Worm (Caenorhabditis elegans) whole organism, L4 larva: ENCODE measurements around the gene txdc-9.
A peak's percentile ranks its signal among the peaks of the same experiment; 100 is the strongest.

ENCODE experiments used
- F26F4.8 ChIP-seq: fragments of 200-800 bp; sonication (Bioruptor generic); conservative IDR thresholded peaks from 2 replicates; pipeline ENCODE4 v1.3.6; 2022; ENCODE audit warnings: missing genetic modification characterization, missing compliant biosample characterization
- F49E8.2 ChIP-seq: sonication (generic microtip); optimal IDR thresholded peaks from 2 replicates; lab custom pipeline; 2016; ENCODE audit warnings: missing compliant biosample characterization, mild to moderate bottlenecking, missing genetic modification characterization, borderline replicate concordance
- Y48G9A.11 ChIP-seq: fragments of 200-800 bp; sonication (Bioruptor generic); IDR thresholded peaks from 2 replicates; pipeline ENCODE4 v1.3.6; 2022; ENCODE audit warnings: missing genetic modification reagents, missing genetic modification characterization, missing compliant biosample characterization
- Y5F2A.4 ChIP-seq: fragments of 200-800 bp; sonication (Bioruptor generic); optimal IDR thresholded peaks from 2 replicates; lab custom pipeline; 2018; ENCODE audit warnings: mild to moderate bottlenecking, missing genetic modification characterization, missing compliant biosample characterization
- Y75B8A.6 ChIP-seq: fragments of 200-800 bp; sonication (Bioruptor generic); IDR thresholded peaks from 2 replicates; pipeline ENCODE4 v1.3.6; 2022; ENCODE audit warnings: missing genetic modification reagents, missing genetic modification characterization, missing compliant biosample characterization
- aha-1 ChIP-seq: fragments of 150-350 bp; peaks from one replicate; lab custom pipeline; 2014; ENCODE audit warnings: missing biosample characterization, missing genetic modification characterization
- aly-2 ChIP-seq: sonication (generic microtip); optimal IDR thresholded peaks from 2 replicates; lab custom pipeline; 2018; ENCODE audit warnings: missing biosample characterization, missing genetic modification characterization
- attf-4 ChIP-seq: sonication (generic microtip); optimal IDR thresholded peaks from 3 replicates; lab custom pipeline; 2017; ENCODE audit warnings: missing biosample characterization, missing genetic modification characterization
- ceh-62 ChIP-seq: sonication (generic microtip); optimal IDR thresholded peaks from 2 replicates; lab custom pipeline; 2017; ENCODE audit warnings: missing biosample characterization, missing genetic modification characterization
- ces-1 ChIP-seq: fragments of 150-350 bp; sonication (generic microtip); optimal IDR thresholded peaks from 4 replicates; lab custom pipeline; 2014; ENCODE audit warnings: missing biosample characterization, missing genetic modification reagents, missing genetic modification characterization
- ctbp-1 ChIP-seq: fragments of 200-800 bp; sonication (Bioruptor generic); IDR thresholded peaks from 2 replicates; pipeline ENCODE4 v1.3.6; 2022; ENCODE audit warnings: missing genetic modification reagents, missing genetic modification characterization, missing compliant biosample characterization
- daf-12 ChIP-seq: fragments of 150-350 bp; optimal IDR thresholded peaks from 2 replicates; lab custom pipeline; 2014; ENCODE audit warnings: missing biosample characterization, missing genetic modification reagents, missing genetic modification characterization
- daf-16 ChIP-seq, 3 experiments: sonication (generic microtip); optimal IDR thresholded peaks; 2 replicates each; lab custom pipeline; 2016 to 2017; ENCODE audit warnings: missing genetic modification characterization in 3 of 3, missing genetic modification reagents in 3 of 3, mild to moderate bottlenecking in 2 of 3, missing compliant biosample characterization in 2 of 3, missing biosample characterization in 1 of 3, moderate library complexity in 1 of 3
- daf-8 ChIP-seq: fragments of 200-800 bp; sonication (Bioruptor generic); IDR thresholded peaks from 2 replicates; pipeline ENCODE4 v1.3.6; 2022; ENCODE audit warnings: missing genetic modification characterization, missing compliant biosample characterization
- dmd-6 ChIP-seq: fragments of 200-800 bp; sonication (Bioruptor generic); IDR thresholded peaks from 2 replicates; pipeline ENCODE4 v1.3.6; 2022; ENCODE audit warnings: missing genetic modification reagents, missing genetic modification characterization, missing compliant biosample characterization
- dmd-8 ChIP-seq: fragments of 200-800 bp; sonication (Bioruptor generic); IDR thresholded peaks from 2 replicates; pipeline ENCODE4 v1.3.6; 2022; ENCODE audit warnings: missing genetic modification characterization, missing compliant biosample characterization
- dpl-1 ChIP-seq: fragments of 150-350 bp; optimal IDR thresholded peaks from 2 replicates; lab custom pipeline; 2014; ENCODE audit warnings: missing biosample characterization, missing genetic modification reagents, missing genetic modification characterization
- dve-1 ChIP-seq: sonication (generic microtip); optimal IDR thresholded peaks from 2 replicates; lab custom pipeline; 2017; ENCODE audit warnings: antibody characterized with exemption, mild to moderate bottlenecking, missing genetic modification characterization, missing compliant biosample characterization; ENCODE audit not compliant: insufficient read depth
- egl-43 ChIP-seq: fragments of 200-800 bp; sonication (Bioruptor generic); IDR thresholded peaks from 2 replicates; pipeline ENCODE4 v1.3.6; 2022; ENCODE audit warnings: missing genetic modification reagents, missing genetic modification characterization, missing compliant biosample characterization
- fkh-10 ChIP-seq: fragments of 150-350 bp; optimal IDR thresholded peaks from 2 replicates; lab custom pipeline; 2014; ENCODE audit warnings: missing biosample characterization, missing genetic modification reagents, missing genetic modification characterization
- hif-1 ChIP-seq, 2 experiments: sonication (generic microtip); optimal IDR thresholded peaks; 2 replicates each; lab custom pipeline; 2016 to 2017; ENCODE audit warnings: missing compliant biosample characterization in 2 of 2, missing genetic modification characterization in 2 of 2, missing genetic modification reagents in 2 of 2, missing genotype in 2 of 2, mild to moderate bottlenecking in 1 of 2
- hlh-11 ChIP-seq: fragments of 200-800 bp; sonication (Bioruptor generic); optimal IDR thresholded peaks from 2 replicates; lab custom pipeline; 2018; ENCODE audit warnings: mild to moderate bottlenecking, missing genetic modification characterization, missing compliant biosample characterization
- hmg-1.1 ChIP-seq: fragments of 200-800 bp; sonication (Bioruptor generic); IDR thresholded peaks from 2 replicates; pipeline ENCODE4 v1.3.6; 2022; ENCODE audit warnings: missing genetic modification reagents, missing genetic modification characterization, missing compliant biosample characterization
- jun-1 ChIP-seq: fragments of 150-350 bp; optimal IDR thresholded peaks from 2 replicates; lab custom pipeline; 2014; ENCODE audit warnings: missing biosample characterization, missing genetic modification reagents, missing genetic modification characterization
- lin-1 ChIP-seq: fragments of 200-800 bp; sonication (Bioruptor generic); IDR thresholded peaks from 2 replicates; pipeline ENCODE4 v1.3.6; 2022; ENCODE audit warnings: missing genetic modification reagents, missing genetic modification characterization, missing compliant biosample characterization
- lir-3 ChIP-seq: sonication (generic microtip); optimal IDR thresholded peaks from 2 replicates; lab custom pipeline; 2016; ENCODE audit warnings: mild to moderate bottlenecking, missing genetic modification characterization, missing compliant biosample characterization
- lsy-2 ChIP-seq, 2 experiments: fragments of 150-350 bp in 1 of 2; sonication (generic microtip) in 1 of 2; optimal IDR thresholded peaks; 2 replicates each; lab custom pipeline; 2014 to 2017; ENCODE audit warnings: missing biosample characterization in 2 of 2, missing genetic modification characterization in 2 of 2
- madf-9 ChIP-seq: fragments of 200-800 bp; sonication (Bioruptor generic); conservative IDR thresholded peaks from 2 replicates; pipeline ENCODE4 v1.3.6; 2022; ENCODE audit warnings: missing genetic modification reagents, missing genetic modification characterization, missing compliant biosample characterization
- mdl-1 ChIP-seq, 2 experiments: fragments of 150-350 bp in 1 of 2; sonication (generic microtip) in 1 of 2; optimal IDR thresholded peaks; 2 replicates each; lab custom pipeline; 2014 to 2017; ENCODE audit warnings: missing biosample characterization in 2 of 2, missing genetic modification characterization in 2 of 2
- mdt-29 ChIP-seq: fragments of 200-800 bp; sonication (Bioruptor generic); IDR thresholded peaks from 2 replicates; pipeline ENCODE4 v1.3.6; 2022; ENCODE audit warnings: missing genetic modification reagents, missing genetic modification characterization, missing compliant biosample characterization
- mes-2 ChIP-seq: sonication (generic microtip); optimal IDR thresholded peaks from 2 replicates; lab custom pipeline; 2016; ENCODE audit warnings: missing genotype, mild to moderate bottlenecking, missing genetic modification characterization, missing compliant biosample characterization; ENCODE audit not compliant: poor library complexity, severe bottlenecking
- mxl-2 ChIP-seq: fragments of 200-800 bp; sonication (Bioruptor generic); conservative IDR thresholded peaks from 2 replicates; pipeline ENCODE4 v1.3.6; 2022; ENCODE audit warnings: missing genetic modification reagents, missing genetic modification characterization, missing compliant biosample characterization
- nhr-111 ChIP-seq: fragments of 200-800 bp; sonication (Bioruptor generic); optimal IDR thresholded peaks from 2 replicates; lab custom pipeline; 2018; ENCODE audit warnings: mild to moderate bottlenecking, missing genetic modification characterization, missing compliant biosample characterization
- nhr-28 ChIP-seq: fragments of 150-350 bp; optimal IDR thresholded peaks from 2 replicates; lab custom pipeline; 2014; ENCODE audit warnings: missing biosample characterization, missing genetic modification characterization
- nhr-41 ChIP-seq: fragments of 200-800 bp; sonication (Bioruptor generic); IDR thresholded peaks from 2 replicates; pipeline ENCODE4 v1.3.6; 2022; ENCODE audit warnings: missing genetic modification reagents, missing genetic modification characterization, missing compliant biosample characterization
- nhr-48 ChIP-seq: sonication (generic microtip); optimal IDR thresholded peaks from 2 replicates; lab custom pipeline; 2016; ENCODE audit warnings: mild to moderate bottlenecking, missing genetic modification characterization, missing compliant biosample characterization
- skn-1 ChIP-seq: fragments of 150-350 bp; optimal IDR thresholded peaks from 2 replicates; lab custom pipeline; 2014; ENCODE audit warnings: missing biosample characterization, missing genetic modification characterization
- spr-1 ChIP-seq: sonication (generic microtip); optimal IDR thresholded peaks from 2 replicates; lab custom pipeline; 2016; ENCODE audit warnings: mild to moderate bottlenecking, missing genetic modification characterization, missing compliant biosample characterization
- tag-97 ChIP-seq: fragments of 200-800 bp; sonication (Bioruptor generic); IDR thresholded peaks from 2 replicates; pipeline ENCODE4 v1.3.6; 2022; ENCODE audit warnings: missing genetic modification characterization, missing compliant biosample characterization
- unc-39 ChIP-seq: sonication (generic microtip); optimal IDR thresholded peaks from 2 replicates; lab custom pipeline; 2017; ENCODE audit warnings: missing biosample characterization, missing genetic modification characterization
- unc-62 ChIP-seq, 3 experiments: fragments of 150-350 bp in 1 of 3; sonication (generic microtip); optimal IDR thresholded peaks in 2 of 3; peaks in 1 of 3; 1 replicate in 1 of 3; 2 replicates in 2 of 3; lab custom pipeline; 2014 to 2017; ENCODE audit warnings: missing biosample characterization in 3 of 3, missing genetic modification characterization in 3 of 3, missing genetic modification reagents in 3 of 3, missing genotype in 1 of 3
- vab-7 ChIP-seq: fragments of 200-800 bp; sonication (Bioruptor generic); IDR thresholded peaks from 2 replicates; pipeline ENCODE4 v1.3.6; 2022; ENCODE audit warnings: missing genetic modification reagents, missing genetic modification characterization, missing compliant biosample characterization

Gene txdc-9

ce11 chrIII:6398124-6398523 is 33.9 kb upstream of the txdc-9 start (continued):
- TF ChIP-seq ctbp-1 (GFP tag; lab: Robert Waterston, UW), result no peak

ce11 chrIII:6399424-6399823 is 32.6 kb upstream of the txdc-9 start:
- no peak for TF ChIP-seq Y5F2A.4 (GFP tag; lab: Kevin White, UChicago)
- peak; percentile 73 for TF ChIP-seq fkh-10 (GFP tag; lab: Kevin White, UChicago)

DNA sequence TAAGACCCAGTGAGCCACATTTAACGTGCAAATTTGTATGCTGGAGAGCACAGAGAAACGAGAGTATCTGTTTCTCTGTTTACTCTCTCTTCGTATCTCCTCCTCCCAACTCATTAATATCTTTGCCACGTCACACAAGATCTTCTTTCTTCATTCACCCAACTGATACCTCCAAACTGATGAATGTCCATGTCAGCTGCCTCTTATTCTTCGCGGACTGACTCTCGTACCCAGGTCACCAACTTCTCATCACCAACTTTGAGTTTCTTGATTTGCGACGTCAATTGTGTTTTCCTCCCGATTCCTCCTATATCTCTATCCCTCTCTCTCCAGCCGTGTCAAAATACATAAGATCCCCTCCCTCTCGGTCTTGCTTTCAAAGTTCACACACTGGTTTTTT is 29.6 kb upstream of the txdc-9 start:
- no peak for TF ChIP-seq mdl-1 (tag; optimal IDR thresholded peaks at IDR 0.05; lab: Kevin White, UChicago)
- TF ChIP-seq unc-62 (GFP tag; optimal IDR thresholded peaks at IDR 0.05 in 1 of 2; lab: Kevin White, UChicago), result peak in 1 of 2 experiments; percentile 74
- TF ChIP-seq unc-62 (tag; optimal IDR thresholded peaks at IDR 0.05; lab: Kevin White, UChicago), result no peak
- no peak for TF ChIP-seq nhr-28 (tag; lab: Kevin White, UChicago)
- TF ChIP-seq nhr-111 (GFP tag; lab: Kevin White, UChicago), result no peak
- no peak for TF ChIP-seq daf-12 (tag; lab: Kevin White, UChicago)
- TF ChIP-seq nhr-48, result no peak
- no peak for TF ChIP-seq skn-1 (tag; lab: Kevin White, UChicago)
- TF ChIP-seq daf-16 (GFP tag; optimal IDR thresholded peaks at IDR 0.05; lab: Kevin White, UChicago), result peak in 1 of 2 experiments; percentile 64
- TF ChIP-seq daf-16 (tag; optimal IDR thresholded peaks at IDR 0.05; lab: Kevin White, UChicago), result no peak
- TF ChIP-seq egl-43 (GFP tag; lab: Robert Waterston, UW), result no peak
- TF ChIP-seq hlh-11, result peak; percentile 35
- TF ChIP-seq, all 104 proteins: peak for 3

DNA sequence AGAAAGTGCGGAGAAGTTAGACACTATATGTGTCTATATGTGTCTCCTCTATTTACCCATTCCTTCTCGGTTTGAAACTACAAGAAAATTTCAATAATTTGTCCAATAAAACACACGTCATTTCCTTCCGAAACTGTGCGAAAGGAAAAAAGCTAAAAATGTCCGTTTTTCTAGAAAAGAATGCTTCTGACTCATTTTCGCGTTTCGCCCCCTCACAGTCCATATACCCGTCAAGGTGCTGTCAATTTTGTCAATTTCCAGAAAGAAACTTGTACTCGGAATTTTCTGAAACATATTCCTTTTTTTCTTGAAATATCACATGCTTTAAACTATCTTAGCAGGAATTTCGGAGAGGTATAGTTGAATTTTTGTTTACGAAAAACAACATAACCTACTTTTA is 29.2 kb upstream of the txdc-9 start:
- TF ChIP-seq lsy-2 (tag; optimal IDR thresholded peaks at IDR 0.05; lab: Kevin White, UChicago) (no peak), jun-1 (tag; lab: Kevin White, UChicago) (no peak), mes-2 (tag; lab: Kevin White, UChicago) (no peak), dpl-1 (GFP tag; lab: Kevin White, UChicago) (no peak), nhr-41 (GFP tag; lab: Robert Waterston, UW) (no peak), tag-97 (no peak), madf-9 (GFP tag; lab: Robert Waterston, UW) (no peak), Y48G9A.11 (GFP tag; lab: Robert Waterston, UW) (no peak), hif-1 (tag; optimal IDR thresholded peaks at IDR 0.05; lab: Kevin White, UChicago) (no peak), dve-1 (tag; lab: Kevin White, UChicago) (no peak), dmd-8 (GFP tag; lab: Robert Waterston, UW) (no peak), ctbp-1 (GFP tag; lab: Robert Waterston, UW) (no peak), F49E8.2 (tag; lab: Kevin White, UChicago) (no peak), Y75B8A.6 (GFP tag; lab: Robert Waterston, UW) (no peak), lin-1 (GFP tag; lab: Robert Waterston, UW) (no peak), nhr-111 (GFP tag; lab: Kevin White, UChicago) (no peak), hlh-11 (no peak), vab-7 (no peak), ces-1 (GFP tag; lab: Kevin White, UChicago) (no peak), lir-3 (tag; lab: Kevin White, UChicago) (no peak), aha-1 (peak; percentile 56), daf-8 (no peak), daf-16 (GFP tag; optimal IDR thresholded peaks at IDR 0.05; lab: Kevin White, UChicago) (no peak), daf-16 (tag; optimal IDR thresholded peaks at IDR 0.05; lab: Kevin White, UChicago) (no peak), hmg-1.1 (no peak), ceh-62 (tag; lab: Kevin White, UChicago) (no peak), attf-4 (tag; lab: Kevin White, UChicago) (no peak), mxl-2 (GFP tag; lab: Robert Waterston, UW) (no peak), spr-1 (no peak), unc-62 (GFP tag; optimal IDR thresholded peaks at IDR 0.05 in 1 of 2; lab: Kevin White, UChicago) (peak in 1 of 2 experiments; percentile 83), unc-62 (tag; optimal IDR thresholded peaks at IDR 0.05; lab: Kevin White, UChicago) (no peak), F26F4.8 (GFP tag; lab: Robert Waterston, UW) (no peak), dmd-6 (peak; percentile 67), aly-2 (tag; lab: Kevin White, UChicago) (no peak), unc-39 (tag; lab: Kevin White, UChicago) (no peak), mdt-29 (GFP tag; lab: Robert Waterston, UW) (peak; percentile 34; the same call in 1 of the 2 replicates)
